Worm (Caenorhabditis elegans): ENCODE data around the gene gst-32.

The gst-32 gene

ce11 chrII:15205346-15205745, 27.0 kb upstream of the gst-32 start (continued):
- TF ChIP-seq dpl-1 (GFP tag; optimal IDR thresholded peaks at IDR 0.05): peak in 2 of 3 experiments; percentile 23 to 56

ce11 chrII:15204069-15204850, 25.9 kb upstream of the gst-32 start:
- TF ChIP-seq zip-4 (GFP tag; optimal IDR thresholded peaks at IDR 0.05) (no peak), fkh-10 (GFP tag; optimal IDR thresholded peaks at IDR 0.05) (no peak), pag-3 (tag; optimal IDR thresholded peaks at IDR 0.05; ENCODE audit: borderline replicate concordance, insufficient read depth) (no peak), lin-39 (tag; optimal IDR thresholded peaks at IDR 0.05) (no peak), fos-1 (tag; optimal IDR thresholded peaks at IDR 0.05) (no peak), nhr-71 (tag; optimal IDR thresholded peaks at IDR 0.05) (no peak), isw-1 (GFP tag; IDR thresholded peaks at IDR 0.05) (no peak), jun-1 (tag; optimal IDR thresholded peaks at IDR 0.05) (no peak), ceh-63 (GFP tag; optimal IDR thresholded peaks at IDR 0.05) (no peak), ceh-82 (tag; optimal IDR thresholded peaks at IDR 0.05) (no peak), lin-13 (GFP tag; optimal IDR thresholded peaks at IDR 0.05) (no peak), grh-1 (GFP tag; IDR thresholded peaks at IDR 0.05) (no peak)

DNA sequence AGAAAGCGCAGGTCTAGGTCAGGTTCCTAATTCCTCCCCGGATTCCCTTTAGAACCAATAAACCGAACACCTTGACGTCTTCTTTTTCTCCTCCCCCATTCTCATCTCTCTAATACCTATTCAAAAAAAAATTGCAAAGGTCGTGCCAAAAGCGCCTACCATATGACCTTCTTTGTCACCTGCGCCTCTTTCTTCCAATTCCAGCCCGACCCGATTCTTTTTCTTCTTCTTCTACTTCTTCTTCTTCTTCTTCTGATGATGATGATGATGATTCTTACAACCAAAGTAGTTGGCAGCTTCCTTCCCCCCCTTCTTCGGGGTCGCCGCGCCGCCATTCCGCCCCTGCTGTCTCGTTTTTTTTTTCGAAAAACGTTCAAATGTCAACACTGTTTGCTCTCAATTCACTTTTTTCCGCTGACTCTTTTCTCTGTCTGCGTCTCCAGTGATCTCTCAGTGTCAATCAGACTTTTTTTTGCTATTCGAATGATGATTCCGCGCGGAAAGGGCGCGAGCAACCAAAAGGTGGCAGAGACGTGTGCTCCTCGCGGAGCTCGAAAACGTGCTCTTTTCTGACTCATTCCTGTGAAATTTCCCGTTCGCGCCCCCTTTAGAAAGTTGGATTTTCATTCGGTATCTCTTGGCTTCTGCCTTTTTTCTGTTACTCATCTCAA, 25.1 kb upstream of the gst-32 start:
- TF ChIP-seq efl-1 (optimal IDR thresholded peaks at IDR 0.05): no peak
- TF ChIP-seq efl-1 (GFP tag; optimal IDR thresholded peaks at IDR 0.05 in 1 of 2): peak in 1 of 2 experiments; percentile 90
- no peak for TF ChIP-seq unc-98 (GFP tag; IDR thresholded peaks at IDR 0.05)
- no peak for TF ChIP-seq xbp-1 (tag; optimal IDR thresholded peaks at IDR 0.05)
- TF ChIP-seq nhr-85 (tag): peak; percentile 71

- TF ChIP-seq egl-13 (tag; optimal IDR thresholded peaks at IDR 0.05) (no peak), lin-35 (GFP tag; optimal IDR thresholded peaks at IDR 0.05) (peak in 1 of 2 experiments; percentile 10), mdl-1 (tag; optimal IDR thresholded peaks at IDR 0.05) (no peak), dpl-1 (GFP tag; optimal IDR thresholded peaks at IDR 0.05) (no peak), elt-2 (tag; optimal IDR thresholded peaks at IDR 0.05) (peak; percentile 10)
These were observed 19.1 kb upstream of the gst-32 start for ce11 chrII:15197500-15197899.

- TF ChIP-seq C16A3.4 (tag; optimal IDR thresholded peaks at IDR 0.05) (no peak), snu-23 (GFP tag; optimal IDR thresholded peaks at IDR 0.05) (no peak), sox-4 (tag; optimal IDR thresholded peaks at IDR 0.05) (no peak), nhr-71 (tag; optimal IDR thresholded peaks at IDR 0.05) (no peak), ztf-4 (tag; optimal IDR thresholded peaks at IDR 0.05) (no peak), ces-1 (GFP tag; optimal IDR thresholded peaks at IDR 0.05) (no peak)
These were observed 18.0 kb upstream of the gst-32 start, which contains the start of gene spsb-1 for ce11 chrII:15196433-15196832. Gene spsb-1 (plus strand): TSS chrII:15196733.

DNA sequence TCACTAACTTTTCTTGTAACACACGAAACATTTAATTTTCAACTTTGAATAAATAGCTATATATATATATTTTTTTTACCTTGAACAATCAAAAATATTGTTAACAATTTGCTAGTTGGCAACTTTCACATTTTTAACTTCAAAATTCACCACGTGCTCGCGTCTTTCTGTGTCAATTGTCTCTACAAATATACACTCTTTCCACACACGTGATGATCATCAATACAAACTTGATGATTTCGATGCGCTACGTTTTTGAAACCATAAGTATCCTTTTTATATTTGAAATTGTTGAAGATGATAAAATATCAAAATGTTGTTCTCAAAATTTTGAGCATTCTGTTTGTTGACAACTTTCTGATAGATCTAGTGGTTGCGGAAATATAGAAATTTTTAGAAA, 17.0 kb upstream of the gst-32 start:
- no peak for TF ChIP-seq hlh-17 (GFP tag; optimal IDR thresholded peaks at IDR 0.05; ENCODE audit: borderline replicate concordance)
- TF ChIP-seq nhr-90 (tag; optimal IDR thresholded peaks at IDR 0.05; ENCODE audit: poor library complexity): no peak
- TF ChIP-seq lir-3 (tag; optimal IDR thresholded peaks at IDR 0.05; ENCODE audit: poor library complexity): peak; percentile 7
- TF ChIP-seq lin-14 (GFP tag; optimal IDR thresholded peaks at IDR 0.05): peak; percentile 35
- no peak for TF ChIP-seq F16B12.6 (tag; optimal IDR thresholded peaks at IDR 0.05)
- TF ChIP-seq efl-1 (optimal IDR thresholded peaks at IDR 0.05): no peak
- peak in 1 of 2 experiments; percentile 18 for TF ChIP-seq efl-1 (GFP tag; optimal IDR thresholded peaks at IDR 0.05 in 1 of 2)
- no peak for TF ChIP-seq nhr-84 (tag; optimal IDR thresholded peaks at IDR 0.05)
- TF ChIP-seq snu-23 (GFP tag; optimal IDR thresholded peaks at IDR 0.05): peak; percentile 36
- TF ChIP-seq nhr-20 (tag; optimal IDR thresholded peaks at IDR 0.05): peak; percentile 48
- peak; percentile 57 for TF ChIP-seq nhr-71 (tag; optimal IDR thresholded peaks at IDR 0.05)
- TF ChIP-seq dpl-1 (GFP tag; optimal IDR thresholded peaks at IDR 0.05): peak in 1 of 3 experiments; percentile 25
- TF ChIP-seq hpl-2 (GFP tag; optimal IDR thresholded peaks at IDR 0.05): no peak
- peak in 1 of 2 experiments; percentile 69 for TF ChIP-seq lin-35 (GFP tag; optimal IDR thresholded peaks at IDR 0.05)
- peak; percentile 10 for TF ChIP-seq C16A3.4 (tag; optimal IDR thresholded peaks at IDR 0.05)
- TF ChIP-seq sptf-1 (tag; optimal IDR thresholded peaks at IDR 0.05): no peak
- TF ChIP-seq lin-15B (tag; optimal IDR thresholded peaks at IDR 0.05): no peak
- no peak for TF ChIP-seq nhr-28 (tag; optimal IDR thresholded peaks at IDR 0.05)
- no peak for TF ChIP-seq fkh-4 (tag; optimal IDR thresholded peaks at IDR 0.05; ENCODE audit: borderline replicate concordance)
- peak; percentile 27 for TF ChIP-seq skn-1 (tag; optimal IDR thresholded peaks at IDR 0.05)

Measured in whole organism, L1 larva.